Fruit fly (Drosophila melanogaster): ENCODE measurements around the gene Vha68-2.

Gene Vha68-2

dm6 chr2L:12950682-12951081, 23.4 kb upstream of the Vha68-2 start (continued):
- TF ChIP-seq CG13894 (tag; optimal IDR thresholded peaks at IDR 0.05) = no peak
- TF ChIP-seq sim (GFP tag; IDR thresholded peaks at IDR 0.05) = no peak
- no peak for TF ChIP-seq CG33213 (GFP tag; optimal IDR thresholded peaks at IDR 0.05)
- no peak for TF ChIP-seq CkIIα-i1 (GFP tag; IDR thresholded peaks at IDR 0.05)
- TF ChIP-seq CG12769 (tag; optimal IDR thresholded peaks at IDR 0.05) = no peak
- no peak for TF ChIP-seq ind (GFP tag; optimal IDR thresholded peaks at IDR 0.05)
- TF ChIP-seq repo (GFP tag; optimal IDR thresholded peaks at IDR 0.05) = no peak
- no peak for TF ChIP-seq yki (optimal IDR thresholded peaks at IDR 0.05)
- TF ChIP-seq h (optimal IDR thresholded peaks at IDR 0.05) = no peak
- TF ChIP-seq shn (GFP tag; optimal IDR thresholded peaks at IDR 0.05) = no peak
- TF ChIP-seq luna (GFP tag; optimal IDR thresholded peaks at IDR 0.05) = no peak
- peak; percentile 18 for TF ChIP-seq Hr3 (GFP tag; optimal IDR thresholded peaks at IDR 0.05)
- TF ChIP-seq tio (GFP tag; optimal IDR thresholded peaks at IDR 0.05) = no peak
- no peak for TF ChIP-seq crc (GFP tag; optimal IDR thresholded peaks at IDR 0.05)
- no peak for TF ChIP-seq bab2 (GFP tag; optimal IDR thresholded peaks at IDR 0.05)
- no peak for TF ChIP-seq mam (GFP tag; optimal IDR thresholded peaks at IDR 0.05)
- TF ChIP-seq CG4854 (GFP tag; optimal IDR thresholded peaks at IDR 0.05) = no peak
- TF ChIP-seq CG34422 (GFP tag; IDR thresholded peaks at IDR 0.05) = no peak
- no peak for TF ChIP-seq CG32772 (GFP tag; IDR thresholded peaks at IDR 0.05)
- TF ChIP-seq CG8290 (GFP tag; optimal IDR thresholded peaks at IDR 0.05) = no peak
- TF ChIP-seq CG8290 (tag; optimal IDR thresholded peaks at IDR 0.05) = no peak
- no peak for TF ChIP-seq jumu (GFP tag; optimal IDR thresholded peaks at IDR 0.05)
- no peak for TF ChIP-seq psq (GFP tag; optimal IDR thresholded peaks at IDR 0.05)
- TF ChIP-seq CG17802 (tag; optimal IDR thresholded peaks at IDR 0.05) = no peak
- TF ChIP-seq sob (GFP tag; IDR thresholded peaks at IDR 0.05) = no peak
- no peak for TF ChIP-seq usp (GFP tag; optimal IDR thresholded peaks at IDR 0.05)
- no peak for TF ChIP-seq fd102C (GFP tag; optimal IDR thresholded peaks at IDR 0.05)
- TF ChIP-seq sima (GFP tag; optimal IDR thresholded peaks at IDR 0.05) = no peak
- no peak for TF ChIP-seq lmd (GFP tag; IDR thresholded peaks at IDR 0.05)
- no peak for TF ChIP-seq CG11398 (GFP tag; optimal IDR thresholded peaks at IDR 0.05)
- TF ChIP-seq PHDP (tag; optimal IDR thresholded peaks at IDR 0.05) = peak; percentile 38
- TF ChIP-seq en (GFP tag; optimal IDR thresholded peaks at IDR 0.05) = no peak
- peak; percentile 6 for TF ChIP-seq caup (GFP tag; optimal IDR thresholded peaks at IDR 0.05; ENCODE audit: severe bottlenecking)
- TF ChIP-seq CG6272 (GFP tag; IDR thresholded peaks at IDR 0.05) = 0 out of 2 replicates have a peak, but pooled peaks have one; percentile 24
- no peak for TF ChIP-seq bsh (GFP tag; optimal IDR thresholded peaks at IDR 0.05)
- no peak for TF ChIP-seq CG17829 (tag; optimal IDR thresholded peaks at IDR 0.05)
- no peak for TF ChIP-seq CG13123 (GFP tag; optimal IDR thresholded peaks at IDR 0.05)
- TF ChIP-seq NC2α (GFP tag; optimal IDR thresholded peaks at IDR 0.05) = no peak
- TF ChIP-seq ewg (GFP tag; optimal IDR thresholded peaks at IDR 0.05) = no peak
- TF ChIP-seq CG7556 (GFP tag; optimal IDR thresholded peaks at IDR 0.05) = peak; percentile 28
- 0 out of 2 replicates have a peak, but pooled peaks have one; percentile 26 for TF ChIP-seq slbo (GFP tag; IDR thresholded peaks at IDR 0.05)
- no peak for TF ChIP-seq CG11247 (GFP tag; IDR thresholded peaks at IDR 0.05)
- TF ChIP-seq CrebB (tag; optimal IDR thresholded peaks at IDR 0.05) = no peak
- no peak for TF ChIP-seq Dref (GFP tag; IDR thresholded peaks at IDR 0.05)
- no peak for TF ChIP-seq Drgx (GFP tag; IDR thresholded peaks at IDR 0.05)
- no peak for TF ChIP-seq otp (GFP tag; IDR thresholded peaks at IDR 0.05)
- no peak for TF ChIP-seq zf30C (GFP tag; optimal IDR thresholded peaks at IDR 0.05)
- no peak for TF ChIP-seq vfl (GFP tag; optimal IDR thresholded peaks at IDR 0.05)
- TF ChIP-seq Spps (tag; optimal IDR thresholded peaks at IDR 0.05) = no peak
- no peak for TF ChIP-seq CG31388 (GFP tag; optimal IDR thresholded peaks at IDR 0.05)
- TF ChIP-seq Oli (tag; optimal IDR thresholded peaks at IDR 0.05) = peak; percentile 13
- TF ChIP-seq chn (GFP tag; optimal IDR thresholded peaks at IDR 0.05) = no peak
- no peak for TF ChIP-seq ken (GFP tag; IDR thresholded peaks at IDR 0.05)
- no peak for TF ChIP-seq CG15479 (GFP tag; optimal IDR thresholded peaks at IDR 0.05)

Data from whole organism, embryonic.